Fruit fly (Drosophila melanogaster): ENCODE results near the gene AP-2sigma.
A peak's percentile ranks its signal among the peaks of the same experiment; 100 is the strongest.

The AP-2sigma gene

dm6 chr3R:21296038-21296727 is 26.3 kb upstream of the AP-2sigma start (continued):
- TF ChIP-seq Bgb (GFP tag; IDR thresholded peaks at IDR 0.05; ENCODE audit: partially characterized antibody), result no peak
- no peak for TF ChIP-seq maf-S (GFP tag; optimal IDR thresholded peaks at IDR 0.05)
- TF ChIP-seq CG11398 (GFP tag; optimal IDR thresholded peaks at IDR 0.05), result peak; percentile 51
- no peak for TF ChIP-seq sna (GFP tag; IDR thresholded peaks at IDR 0.05; ENCODE audit: partially characterized antibody)
- TF ChIP-seq phol (tag; optimal IDR thresholded peaks at IDR 0.05), result peak; percentile 83
- no peak for TF ChIP-seq otp (GFP tag; IDR thresholded peaks at IDR 0.05)
- peak; percentile 42 for TF ChIP-seq NC2α (GFP tag; optimal IDR thresholded peaks at IDR 0.05)
- TF ChIP-seq CG9609 (GFP tag; optimal IDR thresholded peaks at IDR 0.05), result peak; percentile 54
- TF ChIP-seq CG7745 (tag; optimal IDR thresholded peaks at IDR 0.05), result no peak
- peak; percentile 91 for TF ChIP-seq CG12391 (tag; optimal IDR thresholded peaks at IDR 0.05)
- no peak for TF ChIP-seq CG10321 (GFP tag; IDR thresholded peaks at IDR 0.05)
- TF ChIP-seq bowl (GFP tag; IDR thresholded peaks at IDR 0.05), result no peak
- TF ChIP-seq Dbx (GFP tag; IDR thresholded peaks at IDR 0.05), result no peak
- peak; percentile 91 for TF ChIP-seq CG7839 (tag; optimal IDR thresholded peaks at IDR 0.05)
- TF ChIP-seq Six4 (GFP tag; optimal IDR thresholded peaks at IDR 0.05), result peak; percentile 80
- TF ChIP-seq CG15269 (tag; optimal IDR thresholded peaks at IDR 0.05), result peak; percentile 91
- TF ChIP-seq cg (GFP tag; optimal IDR thresholded peaks at IDR 0.05), result peak; percentile 29
- peak; percentile 90 for TF ChIP-seq NfI (GFP tag; optimal IDR thresholded peaks at IDR 0.05)
- TF ChIP-seq schlank (tag; optimal IDR thresholded peaks at IDR 0.05), result peak; percentile 50
- peak; percentile 86 for TF ChIP-seq CG10267 (tag; optimal IDR thresholded peaks at IDR 0.05)
- no peak for TF ChIP-seq CG11560 (tag; IDR thresholded peaks at IDR 0.05)
- peak; percentile 40 for TF ChIP-seq CG12236 (GFP tag; optimal IDR thresholded peaks at IDR 0.05)
- no peak for TF ChIP-seq zf30C (GFP tag; optimal IDR thresholded peaks at IDR 0.05)
- TF ChIP-seq sisA (GFP tag; IDR thresholded peaks at IDR 0.05), result no peak
- TF ChIP-seq eve (GFP tag; optimal IDR thresholded peaks at IDR 0.05), result peak in 1 of 2 experiments; percentile 98
- TF ChIP-seq MBD-R2 (GFP tag; IDR thresholded peaks at IDR 0.05), result no peak
- TF ChIP-seq Ssrp (tag; optimal IDR thresholded peaks at IDR 0.05), result peak; percentile 74
- TF ChIP-seq Ptx1 (GFP tag; IDR thresholded peaks at IDR 0.05), result no peak
- TF ChIP-seq Oli (tag; optimal IDR thresholded peaks at IDR 0.05), result peak; percentile 87
- no peak for TF ChIP-seq sob (GFP tag; IDR thresholded peaks at IDR 0.05)
- peak; percentile 73 for TF ChIP-seq CG18764 (GFP tag; optimal IDR thresholded peaks at IDR 0.05)
- TF ChIP-seq E2f1 (GFP tag; IDR thresholded peaks at IDR 0.05), result no peak
- peak; percentile 95 for TF ChIP-seq CG8924 (tag; optimal IDR thresholded peaks at IDR 0.05)
- TF ChIP-seq zfh1 (GFP tag; IDR thresholded peaks at IDR 0.05), result no peak
- peak; percentile 72 for TF ChIP-seq ftz-f1 (GFP tag; optimal IDR thresholded peaks at IDR 0.05)
- TF ChIP-seq jigr1 (GFP tag; IDR thresholded peaks at IDR 0.05), result no peak
- peak; percentile 84 for TF ChIP-seq HLHmδ (GFP tag; optimal IDR thresholded peaks at IDR 0.05)
- no peak for TF ChIP-seq CG17912 (GFP tag; optimal IDR thresholded peaks at IDR 0.05)
- TF ChIP-seq CG6654 (GFP tag; optimal IDR thresholded peaks at IDR 0.05), result peak; percentile 65
- TF ChIP-seq CG2889 (GFP tag; IDR thresholded peaks at IDR 0.05), result no peak
- no peak for TF ChIP-seq CG4730 (GFP tag; IDR thresholded peaks at IDR 0.05)
- TF ChIP-seq org-1 (GFP tag; optimal IDR thresholded peaks at IDR 0.05), result peak; percentile 72
- TF ChIP-seq ap (GFP tag; IDR thresholded peaks at IDR 0.05), result no peak
- TF ChIP-seq CG17568 (GFP tag; optimal IDR thresholded peaks at IDR 0.05), result peak; percentile 87
- peak; percentile 87 for TF ChIP-seq CG17829 (tag; optimal IDR thresholded peaks at IDR 0.05)
- TF ChIP-seq unpg (GFP tag; optimal IDR thresholded peaks at IDR 0.05), result peak; percentile 75
- peak; percentile 66 for TF ChIP-seq CG8359 (GFP tag; optimal IDR thresholded peaks at IDR 0.05; ENCODE audit: borderline replicate concordance)
- TF ChIP-seq Spps (tag; optimal IDR thresholded peaks at IDR 0.05), result peak; percentile 20
- no peak for TF ChIP-seq CG6689 (GFP tag; IDR thresholded peaks at IDR 0.05)
- TF ChIP-seq CG14014 (GFP tag; IDR thresholded peaks at IDR 0.05), result no peak
